Fruit fly (Drosophila melanogaster) whole organism, embryonic: Measurements from ENCODE around the gene nod.
A peak's percentile ranks its signal among the peaks of the same experiment; 100 is the strongest.

Experiments
- Awh ChIP-seq: fragments of 200-800 bp; sonication (Bioruptor generic); IDR thresholded peaks from 2 replicates; pipeline ENCODE4, ENCODE4 v1.3.6; 2022; ENCODE audit warnings: missing biosample characterization, missing genetic modification characterization
- Bdp1 ChIP-seq: fragments of 200-800 bp; sonication (Bioruptor generic); optimal IDR thresholded peaks from 3 replicates; lab custom pipeline; 2016; ENCODE audit warnings: missing biosample characterization, missing genetic modification characterization
- BtbVII ChIP-seq: fragments of 200-800 bp; sonication (Bioruptor generic); optimal IDR thresholded peaks from 3 replicates; lab custom pipeline; 2017; ENCODE audit warnings: missing biosample characterization, mild to moderate bottlenecking, missing genetic modification characterization
- CG1024 ChIP-seq: fragments of 200-800 bp; sonication (Bioruptor generic); IDR thresholded peaks from 2 replicates; pipeline ENCODE4 v1.3.6; 2022; ENCODE audit warnings: missing biosample characterization, missing genetic modification characterization
- CG10543 ChIP-seq: fragments of 200-800 bp; sonication (Bioruptor generic); optimal IDR thresholded peaks from 3 replicates; lab custom pipeline; 2017; ENCODE audit warnings: missing biosample characterization, mild to moderate bottlenecking, missing genetic modification characterization, moderate library complexity
- CG11093 ChIP-seq: fragments of 200-800 bp; sonication (Bioruptor generic); IDR thresholded peaks from 3 replicates; pipeline ENCODE4 v1.3.6; 2022; ENCODE audit warnings: missing biosample characterization, missing genetic modification characterization
- CG11723 ChIP-seq: fragments of 200-800 bp; sonication (Bioruptor generic); optimal IDR thresholded peaks from 2 replicates; lab custom pipeline; 2017; ENCODE audit warnings: missing biosample characterization, mild to moderate bottlenecking, missing genetic modification characterization
- CG12104 ChIP-seq: fragments of 200-800 bp; sonication (Bioruptor generic); optimal IDR thresholded peaks from 3 replicates; lab custom pipeline; 2016; ENCODE audit warnings: missing biosample characterization, missing genetic modification characterization
- CG12155 ChIP-seq: fragments of 200-800 bp; sonication (Bioruptor generic); optimal IDR thresholded peaks from 3 replicates; lab custom pipeline; 2016; ENCODE audit warnings: missing biosample characterization, missing genetic modification characterization
- CG12299 ChIP-seq: fragments of 200-800 bp; sonication (Bioruptor generic); optimal IDR thresholded peaks from 2 replicates; lab custom pipeline; 2018; ENCODE audit warnings: missing biosample characterization, mild to moderate bottlenecking, missing genetic modification characterization
- CG12391 ChIP-seq: fragments of 200-800 bp; sonication (Bioruptor generic); optimal IDR thresholded peaks from 3 replicates; lab custom pipeline; 2018; ENCODE audit warnings: missing biosample characterization, mild to moderate bottlenecking, missing genetic modification characterization, moderate library complexity
- CG12769 ChIP-seq: fragments of 200-800 bp; sonication (Bioruptor generic); optimal IDR thresholded peaks from 2 replicates; lab custom pipeline; 2019; ENCODE audit warnings: missing biosample characterization, mild to moderate bottlenecking, missing genetic modification characterization, moderate library complexity
- CG13123 ChIP-seq: fragments of 200-800 bp; sonication (Bioruptor generic); optimal IDR thresholded peaks from 2 replicates; lab custom pipeline; 2016; ENCODE audit warnings: missing biosample characterization, missing genetic modification characterization
- CG14441 ChIP-seq: fragments of 200-800 bp; sonication (Bioruptor generic); IDR thresholded peaks from 2 replicates; pipeline ENCODE4 v1.3.6; 2022; ENCODE audit warnings: missing biosample characterization, missing genetic modification characterization
- CG15479 ChIP-seq: fragments of 200-800 bp; sonication (Bioruptor generic); optimal IDR thresholded peaks from 3 replicates; lab custom pipeline; 2019; ENCODE audit warnings: missing biosample characterization, mild to moderate bottlenecking, missing genetic modification characterization, moderate library complexity
- CG15601 ChIP-seq: fragments of 200-800 bp; sonication (Bioruptor generic); optimal IDR thresholded peaks from 3 replicates; lab custom pipeline; 2019; ENCODE audit warnings: missing biosample characterization, mild to moderate bottlenecking, missing genetic modification characterization, moderate library complexity
- CG18011 ChIP-seq: fragments of 200-800 bp; sonication (Bioruptor generic); optimal IDR thresholded peaks from 2 replicates; lab custom pipeline; 2017; ENCODE audit warnings: missing biosample characterization, missing genetic modification characterization, mild to moderate bottlenecking, moderate library complexity, missing genotype
- CG2199 ChIP-seq: fragments of 200-800 bp; sonication (Bioruptor generic); IDR thresholded peaks from 3 replicates; pipeline ENCODE4 v1.3.6; 2022; ENCODE audit warnings: missing biosample characterization, missing genetic modification characterization
- CG30020 ChIP-seq: fragments of 200-800 bp; optimal IDR thresholded peaks from 2 replicates; lab custom pipeline; 2019; ENCODE audit warnings: missing biosample characterization, mild to moderate bottlenecking, missing genetic modification characterization, moderate library complexity
- CG32767 ChIP-seq: fragments of 200-800 bp; sonication (Bioruptor generic); IDR thresholded peaks from 2 replicates; pipeline ENCODE4 v1.3.6; 2022; ENCODE audit warnings: missing biosample characterization, missing genetic modification characterization
- CG3281 ChIP-seq: fragments of 200-800 bp; sonication (Bioruptor generic); optimal IDR thresholded peaks from 3 replicates; lab custom pipeline; 2017; ENCODE audit warnings: missing biosample characterization, mild to moderate bottlenecking, missing genetic modification characterization
- CG4282 ChIP-seq: fragments of 200-800 bp; sonication (Bioruptor generic); optimal IDR thresholded peaks from 2 replicates; lab custom pipeline; 2016; ENCODE audit warnings: missing biosample characterization, missing genetic modification characterization
- CG6689 ChIP-seq: fragments of 200-800 bp; sonication (Bioruptor generic); IDR thresholded peaks from 2 replicates; pipeline ENCODE4 v1.3.6; 2022; ENCODE audit warnings: missing biosample characterization, missing genetic modification characterization
- CG8290 ChIP-seq, 3 experiments: fragments of 200-800 bp; sonication (Bioruptor generic); optimal IDR thresholded peaks; 2 replicates each; lab custom pipeline; 2016 to 2019; ENCODE audit warnings: missing biosample characterization in 3 of 3, missing genetic modification characterization in 3 of 3, mild to moderate bottlenecking in 2 of 3, moderate library complexity in 1 of 3
- CHES-1-like ChIP-seq: fragments of 200-800 bp; sonication (Bioruptor generic); optimal IDR thresholded peaks from 2 replicates; lab custom pipeline; 2016; ENCODE audit warnings: missing biosample characterization, missing genetic modification characterization
- D19A ChIP-seq: fragments of 200-800 bp; optimal IDR thresholded peaks from 3 replicates; lab custom pipeline; 2019; ENCODE audit warnings: missing biosample characterization, mild to moderate bottlenecking, missing genetic modification characterization, moderate library complexity
- Fer3 ChIP-seq: fragments of 200-800 bp; sonication (Bioruptor generic); optimal IDR thresholded peaks from 2 replicates; lab custom pipeline; 2018; ENCODE audit warnings: missing biosample characterization, mild to moderate bottlenecking, missing genetic modification characterization, moderate library complexity
- Gug ChIP-seq: fragments of 200-800 bp; sonication (Bioruptor generic); IDR thresholded peaks from 4 replicates; pipeline ENCODE4 v1.3.6; 2022; ENCODE audit warnings: missing biosample characterization, missing genetic modification characterization
- HLH54F ChIP-seq: fragments of 200-800 bp; sonication (Bioruptor generic); optimal IDR thresholded peaks from 3 replicates; lab custom pipeline; 2016; ENCODE audit warnings: missing biosample characterization, missing genetic modification characterization
- Hr51 ChIP-seq, 2 experiments: fragments of 200-800 bp; sonication (Bioruptor generic); optimal IDR thresholded peaks; 2 replicates in 1 of 2; 3 replicates in 1 of 2; lab custom pipeline; 2016 to 2018; ENCODE audit warnings: missing biosample characterization in 2 of 2, missing genetic modification characterization in 2 of 2, mild to moderate bottlenecking in 1 of 2, moderate library complexity in 1 of 2
- Pdp1 ChIP-seq, 2 experiments: fragments of 200-800 bp; sonication (Bioruptor generic); optimal IDR thresholded peaks; 3 replicates each; lab custom pipeline; 2016; ENCODE audit warnings: missing biosample characterization in 2 of 2, missing genetic modification characterization in 2 of 2, mild to moderate bottlenecking in 1 of 2, moderate library complexity in 1 of 2
- Ssrp ChIP-seq: fragments of 200-800 bp; sonication (Bioruptor generic); optimal IDR thresholded peaks from 2 replicates; lab custom pipeline; 2018; ENCODE audit warnings: missing biosample characterization, mild to moderate bottlenecking, missing genetic modification characterization, moderate library complexity
- Vsx1 ChIP-seq: fragments of 200-800 bp; sonication (Bioruptor generic); optimal IDR thresholded peaks from 2 replicates; lab custom pipeline; 2017; ENCODE audit warnings: missing biosample characterization, mild to moderate bottlenecking, missing genetic modification characterization, missing genetic modification reagents
- aop ChIP-seq: fragments of 200-800 bp; sonication (Bioruptor generic); IDR thresholded peaks from 2 replicates; pipeline ENCODE4 v1.3.6; 2022; ENCODE audit warnings: missing biosample characterization, missing genetic modification characterization
- bowl ChIP-seq: fragments of 200-800 bp; sonication (Bioruptor generic); IDR thresholded peaks from 2 replicates; pipeline ENCODE4 v1.3.6; 2022; ENCODE audit warnings: missing biosample characterization, missing genetic modification characterization
- cad ChIP-seq: fragments of >200 bp; optimal IDR thresholded peaks from 2 replicates; lab custom pipeline; 2017; ENCODE audit warnings: missing biosample characterization, missing genetic modification characterization
- cas ChIP-seq: fragments of 200-800 bp; sonication (Bioruptor generic); IDR thresholded peaks from 2 replicates; pipeline ENCODE4 v1.3.6; 2022; ENCODE audit warnings: missing biosample characterization, missing genetic modification characterization
- ewg ChIP-seq: fragments of 200-800 bp; sonication (Bioruptor generic); optimal IDR thresholded peaks from 3 replicates; lab custom pipeline; 2017; ENCODE audit warnings: mild to moderate bottlenecking, missing biosample characterization, missing genetic modification reagents, missing genetic modification characterization
- eyg ChIP-seq: fragments of 200-800 bp; sonication (Bioruptor generic); optimal IDR thresholded peaks from 3 replicates; lab custom pipeline; 2016; ENCODE audit warnings: missing biosample characterization, missing genetic modification characterization
- fd3F ChIP-seq: fragments of 200-800 bp; sonication (Bioruptor generic); optimal IDR thresholded peaks from 2 replicates; lab custom pipeline; 2018; ENCODE audit warnings: missing biosample characterization, mild to moderate bottlenecking, missing genetic modification characterization, moderate library complexity
- gfzf ChIP-seq: fragments of 200-800 bp; sonication (Bioruptor generic); optimal IDR thresholded peaks from 2 replicates; lab custom pipeline; 2016; ENCODE audit warnings: missing biosample characterization, mild to moderate bottlenecking, missing genetic modification characterization, moderate library complexity
- ind ChIP-seq: fragments of 200-800 bp; sonication (Bioruptor generic); optimal IDR thresholded peaks from 3 replicates; lab custom pipeline; 2016; ENCODE audit warnings: missing biosample characterization, missing genetic modification characterization
- ken ChIP-seq: fragments of 200-800 bp; sonication (Bioruptor generic); IDR thresholded peaks from 3 replicates; pipeline ENCODE4 v1.3.6; 2022; ENCODE audit warnings: missing biosample characterization, missing genetic modification characterization
- kni ChIP-seq: fragments of 200-800 bp; sonication (Bioruptor generic); optimal IDR thresholded peaks from 3 replicates; lab custom pipeline; 2017; ENCODE audit warnings: mild to moderate bottlenecking, missing biosample characterization, missing genetic modification reagents, missing genetic modification characterization
- repo ChIP-seq: fragments of 200-800 bp; sonication (Bioruptor generic); optimal IDR thresholded peaks from 2 replicates; lab custom pipeline; 2016; ENCODE audit warnings: missing biosample characterization, missing genetic modification characterization
- row ChIP-seq: fragments of 200-800 bp; sonication (Bioruptor generic); IDR thresholded peaks from 3 replicates; pipeline ENCODE4 v1.3.6; 2022; ENCODE audit warnings: missing biosample characterization, missing genetic modification characterization
- tap ChIP-seq: fragments of 200-800 bp; optimal IDR thresholded peaks from 3 replicates; lab custom pipeline; 2019; ENCODE audit warnings: missing biosample characterization, mild to moderate bottlenecking, missing genetic modification characterization, moderate library complexity
- tin ChIP-seq: fragments of 200-800 bp; sonication (Bioruptor generic); optimal IDR thresholded peaks from 3 replicates; lab custom pipeline; 2016; ENCODE audit warnings: missing biosample characterization, missing genetic modification characterization
- toy ChIP-seq: fragments of 200-800 bp; sonication (Bioruptor generic); IDR thresholded peaks from 2 replicates; pipeline ENCODE4 v1.3.6; 2022; ENCODE audit warnings: missing biosample characterization, missing genetic modification characterization
- ttk ChIP-seq: fragments of 200-800 bp; sonication (Bioruptor generic); IDR thresholded peaks from 2 replicates; pipeline ENCODE4 v2.1.2; 2022; ENCODE audit warnings: missing biosample characterization, missing genetic modification characterization

The nod gene

dm6 chrX:11576540-11576939 lies 4.0 kb upstream of the nod start, which contains the start of gene CG11695 (continued):
- no peak for TF ChIP-seq toy (GFP tag; lab: Robert Waterston, UW)
- TF ChIP-seq Fer3 (tag; lab: Kevin White, UChicago), result peak; percentile 72
- TF ChIP-seq CG14441 (GFP tag; lab: Robert Waterston, UW), result peak; percentile 48; the same call in 1 of the 2 replicates
- no peak for TF ChIP-seq repo (GFP tag; lab: Kevin White, UChicago)
- TF ChIP-seq cas (GFP tag; lab: Robert Waterston, UW), result peak; percentile 46; the same call in 1 of the 2 replicates
- TF ChIP-seq Awh (GFP tag; lab: Robert Waterston, UW), result 0 out of 2 replicates have a peak, but pooled peaks have one; percentile 32
- TF ChIP-seq aop (GFP tag; lab: Robert Waterston, UW), result no peak
- TF ChIP-seq ewg (GFP tag; lab: Kevin White, UChicago), result peak; percentile 18
- TF ChIP-seq tin, result peak; percentile 50
- no peak for TF ChIP-seq CG4282 (GFP tag; lab: Kevin White, UChicago)
- TF ChIP-seq CG3281 (GFP tag; lab: Kevin White, UChicago), result peak; percentile 69
- TF ChIP-seq Hr51 (GFP tag; optimal IDR thresholded peaks at IDR 0.05; lab: Kevin White, UChicago), result peak; percentile 5 to 66
- peak; percentile 61 for TF ChIP-seq CG12299
- TF ChIP-seq Gug (GFP tag; lab: Robert Waterston, UW), result peak; percentile 52; the same call in 1 of the 4 replicates
- peak; percentile 93 for TF ChIP-seq row (GFP tag; lab: Robert Waterston, UW)
- TF ChIP-seq CG15601 (tag; lab: Kevin White, UChicago), result peak; percentile 44
- peak; percentile 24 for TF ChIP-seq HLH54F (GFP tag; lab: Kevin White, UChicago)
- TF ChIP-seq fd3F (GFP tag; lab: Kevin White, UChicago), result peak; percentile 47
- no peak for TF ChIP-seq eyg
- TF ChIP-seq CG10543, result peak; percentile 72
- peak; percentile 15 for TF ChIP-seq tap
- TF ChIP-seq CG2199 (GFP tag; lab: Robert Waterston, UW), result no peak
- peak; percentile 60 for TF ChIP-seq CG12155 (GFP tag; lab: Kevin White, UChicago)
- peak; percentile 72 for TF ChIP-seq CG6689 (GFP tag; lab: Robert Waterston, UW)
- TF ChIP-seq bowl (GFP tag; lab: Robert Waterston, UW), result no peak
- TF ChIP-seq Pdp1 (GFP tag; optimal IDR thresholded peaks at IDR 0.05; lab: Kevin White, UChicago), result peak; percentile 35 to 47
- no peak for TF ChIP-seq CG12769
- peak; percentile 68 for TF ChIP-seq ind
- TF ChIP-seq CG15479 (GFP tag; lab: Kevin White, UChicago), result no peak
- peak; percentile 35 for TF ChIP-seq Bdp1 (GFP tag; lab: Kevin White, UChicago)
- TF ChIP-seq CG12391 (tag; lab: Kevin White, UChicago), result peak; percentile 81
- no peak for TF ChIP-seq kni (GFP tag; lab: Kevin White, UChicago)
- peak; percentile 23 for TF ChIP-seq CG18011 (GFP tag; lab: Kevin White, UChicago)
- TF ChIP-seq gfzf (GFP tag; lab: Kevin White, UChicago), result peak; percentile 33
- peak; percentile 34 for TF ChIP-seq D19A (tag; lab: Kevin White, UChicago)
- peak; percentile 69 for TF ChIP-seq CG8290 (GFP tag; optimal IDR thresholded peaks at IDR 0.05; lab: Kevin White, UChicago)
- peak in 1 of 2 experiments; percentile 15 for TF ChIP-seq CG8290 (tag; optimal IDR thresholded peaks at IDR 0.05; lab: Kevin White, UChicago)
- TF ChIP-seq CG1024, result peak; percentile 27; the same call in 1 of the 2 replicates
- peak; percentile 16 for TF ChIP-seq CG12104 (GFP tag; lab: Kevin White, UChicago)
- peak; percentile 19; the same call in 1 of the 2 replicates for TF ChIP-seq CG32767 (GFP tag; lab: Robert Waterston, UW)
- TF ChIP-seq Ssrp, result peak; percentile 62
- peak; percentile 52 for TF ChIP-seq CG30020 (tag; lab: Kevin White, UChicago)
- TF ChIP-seq ken (GFP tag; lab: Robert Waterston, UW), result 0 out of 3 replicates have a peak, but pooled peaks have one; percentile 18
- peak; percentile 13 for TF ChIP-seq CG11723 (GFP tag; lab: Kevin White, UChicago)
- TF ChIP-seq cad (GFP tag; lab: Kevin White, UChicago), result no peak
- TF ChIP-seq CG11093 (GFP tag; lab: Robert Waterston, UW), result no peak
- 0 out of 2 replicates have a peak, but pooled peaks have one; percentile 24 for TF ChIP-seq ttk
- peak; percentile 33 for TF ChIP-seq CHES-1-like (GFP tag; lab: Kevin White, UChicago)
- TF ChIP-seq BtbVII (GFP tag; lab: Kevin White, UChicago), result peak; percentile 16
- no peak for TF ChIP-seq Vsx1 (GFP tag; lab: Kevin White, UChicago)
- TF ChIP-seq CG13123, result no peak
